Fruit fly (Drosophila melanogaster) whole organism, embryonic: Measurements from ENCODE around the gene CG7402.

Experiments used
- Ada2b ChIP-seq: fragments of 200-800 bp; sonication (Bioruptor generic); IDR thresholded peaks from 2 replicates; pipeline ENCODE4 v1.3.6; 2022; ENCODE audit warnings: missing biosample characterization, missing genetic modification characterization
- Blimp-1 ChIP-seq: fragments of 200-800 bp; sonication (Bioruptor generic); optimal IDR thresholded peaks from 3 replicates; lab custom pipeline; 2018; ENCODE audit warnings: missing biosample characterization, missing genetic modification characterization, mild to moderate bottlenecking, moderate library complexity, missing genetic modification reagents
- CG10959 ChIP-seq: fragments of 200-800 bp; sonication (Bioruptor generic); IDR thresholded peaks from 2 replicates; pipeline ENCODE4 v1.3.6; 2022; ENCODE audit warnings: missing biosample characterization, missing genetic modification characterization
- CG12071 ChIP-seq: fragments of 200-800 bp; sonication (Bioruptor generic); optimal IDR thresholded peaks from 3 replicates; lab custom pipeline; 2018; ENCODE audit warnings: missing biosample characterization, mild to moderate bottlenecking, missing genetic modification characterization
- CG13894 ChIP-seq: fragments of 200-800 bp; sonication (Bioruptor generic); optimal IDR thresholded peaks from 3 replicates; lab custom pipeline; 2018; ENCODE audit warnings: missing biosample characterization, mild to moderate bottlenecking, missing genetic modification characterization, moderate library complexity
- CG14710 ChIP-seq: fragments of 200-800 bp; sonication (Bioruptor generic); optimal IDR thresholded peaks from 3 replicates; lab custom pipeline; 2019; ENCODE audit warnings: missing biosample characterization, mild to moderate bottlenecking, missing genetic modification characterization, moderate library complexity
- CG14860 ChIP-seq: fragments of 200-800 bp; sonication (Bioruptor generic); IDR thresholded peaks from 3 replicates; pipeline ENCODE4 v1.3.6; 2022; ENCODE audit warnings: missing biosample characterization, missing genetic modification characterization; ENCODE audit not compliant: partially characterized antibody
- CG15011 ChIP-seq: fragments of 200-800 bp; sonication (Bioruptor generic); optimal IDR thresholded peaks from 3 replicates; lab custom pipeline; 2018; ENCODE audit warnings: missing biosample characterization, mild to moderate bottlenecking, missing genetic modification characterization
- CG15479 ChIP-seq: fragments of 200-800 bp; sonication (Bioruptor generic); optimal IDR thresholded peaks from 3 replicates; lab custom pipeline; 2019; ENCODE audit warnings: missing biosample characterization, mild to moderate bottlenecking, missing genetic modification characterization, moderate library complexity
- CG17912 ChIP-seq: fragments of 200-800 bp; sonication (Bioruptor generic); optimal IDR thresholded peaks from 2 replicates; lab custom pipeline; 2018; ENCODE audit warnings: missing biosample characterization, mild to moderate bottlenecking, missing genetic modification characterization
- CG18619 ChIP-seq: fragments of 200-800 bp; sonication (Bioruptor generic); optimal IDR thresholded peaks from 3 replicates; lab custom pipeline; 2017; ENCODE audit warnings: missing biosample characterization, mild to moderate bottlenecking, missing genetic modification characterization
- CG2678 ChIP-seq: fragments of 200-800 bp; sonication (Bioruptor generic); optimal IDR thresholded peaks from 3 replicates; lab custom pipeline; 2019; ENCODE audit warnings: missing biosample characterization, mild to moderate bottlenecking, missing genetic modification characterization, moderate library complexity
- CG31365 ChIP-seq: fragments of 200-800 bp; sonication (Bioruptor generic); optimal IDR thresholded peaks from 2 replicates; lab custom pipeline; 2018; ENCODE audit warnings: missing biosample characterization, mild to moderate bottlenecking, missing genetic modification characterization
- CG31388 ChIP-seq: fragments of 200-800 bp; sonication (Bioruptor generic); optimal IDR thresholded peaks from 2 replicates; lab custom pipeline; 2016; ENCODE audit warnings: missing biosample characterization, missing genetic modification characterization
- CG4282 ChIP-seq: fragments of 200-800 bp; sonication (Bioruptor generic); optimal IDR thresholded peaks from 2 replicates; lab custom pipeline; 2016; ENCODE audit warnings: missing biosample characterization, missing genetic modification characterization
- CG4360 ChIP-seq: fragments of 200-800 bp; sonication (Bioruptor generic); IDR thresholded peaks from 2 replicates; pipeline ENCODE4 v1.3.6; 2022; ENCODE audit warnings: missing biosample characterization, missing genetic modification characterization
- CG4617 ChIP-seq: fragments of 200-800 bp; sonication (Bioruptor generic); optimal IDR thresholded peaks from 3 replicates; lab custom pipeline; 2016; ENCODE audit warnings: missing biosample characterization, missing genetic modification characterization, borderline replicate concordance
- CG8089 ChIP-seq: fragments of 200-800 bp; sonication (Bioruptor generic); optimal IDR thresholded peaks from 3 replicates; lab custom pipeline; 2016; ENCODE audit warnings: missing biosample characterization, missing genetic modification characterization
- CG8359 ChIP-seq: fragments of 200-800 bp; sonication (Bioruptor generic); optimal IDR thresholded peaks from 2 replicates; lab custom pipeline; 2017; ENCODE audit warnings: missing biosample characterization, mild to moderate bottlenecking, missing genetic modification characterization, borderline replicate concordance
- CkIIα-i1 ChIP-seq: fragments of 200-800 bp; sonication (Bioruptor generic); IDR thresholded peaks from 2 replicates; pipeline ENCODE4 v1.3.6; 2022; ENCODE audit warnings: missing biosample characterization, missing genetic modification characterization
- H15 ChIP-seq: fragments of 200-800 bp; sonication (Bioruptor generic); IDR thresholded peaks from 3 replicates; pipeline ENCODE4 v1.3.6; 2022; ENCODE audit warnings: missing biosample characterization, missing genetic modification characterization
- Jarid2 ChIP-seq: fragments of 200-800 bp; sonication (Bioruptor generic); optimal IDR thresholded peaks from 3 replicates; lab custom pipeline; 2017; ENCODE audit warnings: mild to moderate bottlenecking, missing biosample characterization, missing genetic modification reagents, missing genetic modification characterization
- NFAT ChIP-seq: fragments of 200-800 bp; sonication (Bioruptor generic); IDR thresholded peaks from 2 replicates; pipeline ENCODE4 v1.3.6; 2022; ENCODE audit warnings: missing biosample characterization, missing genetic modification characterization
- Oaz ChIP-seq: fragments of 200-800 bp; sonication (Bioruptor generic); IDR thresholded peaks from 2 replicates; pipeline ENCODE4 v1.3.6; 2022; ENCODE audit warnings: missing biosample characterization, missing genetic modification characterization
- Rfx ChIP-seq: fragments of 200-800 bp; sonication (Bioruptor generic); IDR thresholded peaks from 2 replicates; pipeline ENCODE4 v1.3.6; 2022; ENCODE audit warnings: missing biosample characterization, missing genetic modification characterization
- Sox100B ChIP-seq: fragments of 200-800 bp; sonication (Bioruptor generic); optimal IDR thresholded peaks from 3 replicates; lab custom pipeline; 2018; ENCODE audit warnings: missing biosample characterization, mild to moderate bottlenecking, missing genetic modification characterization
- Usf ChIP-seq: fragments of 200-800 bp; sonication (Bioruptor generic); optimal IDR thresholded peaks from 2 replicates; lab custom pipeline; 2017; ENCODE audit warnings: missing genotype, missing biosample characterization, missing genetic modification characterization
- az2 ChIP-seq: fragments of 200-800 bp; sonication (Bioruptor generic); optimal IDR thresholded peaks from 3 replicates; lab custom pipeline; 2016; ENCODE audit warnings: missing biosample characterization, missing genetic modification characterization
- bbx ChIP-seq: fragments of 200-800 bp; sonication (Bioruptor generic); IDR thresholded peaks from 2 replicates; pipeline ENCODE4 v1.3.6; 2022; ENCODE audit warnings: missing biosample characterization, missing genetic modification characterization; ENCODE audit not compliant: partially characterized antibody
- bcd ChIP-seq: fragments of 200-800 bp; sonication (Bioruptor generic); optimal IDR thresholded peaks from 2 replicates; lab custom pipeline; 2017; ENCODE audit warnings: missing biosample characterization, mild to moderate bottlenecking, missing genetic modification characterization
- bowl ChIP-seq: fragments of 200-800 bp; sonication (Bioruptor generic); IDR thresholded peaks from 2 replicates; pipeline ENCODE4 v1.3.6; 2022; ENCODE audit warnings: missing biosample characterization, missing genetic modification characterization
- bsh ChIP-seq, 2 experiments: fragments of 200-800 bp; sonication (Bioruptor generic); optimal IDR thresholded peaks; 2 replicates each; lab custom pipeline; 2017 to 2018; ENCODE audit warnings: mild to moderate bottlenecking in 2 of 2, missing biosample characterization in 2 of 2, missing genetic modification characterization in 2 of 2, moderate library complexity in 1 of 2
- cg ChIP-seq: fragments of 200-800 bp; sonication (Bioruptor generic); optimal IDR thresholded peaks from 3 replicates; lab custom pipeline; 2019; ENCODE audit warnings: missing biosample characterization, mild to moderate bottlenecking, missing genetic modification characterization, moderate library complexity
- cwo ChIP-seq: fragments of 200-800 bp; sonication (Bioruptor generic); optimal IDR thresholded peaks from 3 replicates; lab custom pipeline; 2017; ENCODE audit warnings: missing biosample characterization, missing genetic modification characterization, mild to moderate bottlenecking, moderate library complexity, missing genetic modification reagents
- h ChIP-seq: fragments of >200 bp; optimal IDR thresholded peaks from 2 replicates; lab custom pipeline; 2017
- ken ChIP-seq: fragments of 200-800 bp; sonication (Bioruptor generic); IDR thresholded peaks from 3 replicates; pipeline ENCODE4 v1.3.6; 2022; ENCODE audit warnings: missing biosample characterization, missing genetic modification characterization
- kni ChIP-seq: fragments of 200-800 bp; sonication (Bioruptor generic); optimal IDR thresholded peaks from 3 replicates; lab custom pipeline; 2017; ENCODE audit warnings: mild to moderate bottlenecking, missing biosample characterization, missing genetic modification reagents, missing genetic modification characterization
- lov ChIP-seq, 2 experiments: fragments of 200-800 bp in 1 of 2; fragments of >200 bp in 1 of 2; sonication (Bioruptor generic) in 1 of 2; IDR thresholded peaks in 1 of 2; optimal IDR thresholded peaks in 1 of 2; 2 replicates in 1 of 2; 3 replicates in 1 of 2; pipeline versions ENCODE4 v1.3.6 to Lab custom; 2017 to 2022; ENCODE audit warnings: missing biosample characterization in 1 of 2, missing genetic modification characterization in 1 of 2
- mam ChIP-seq: fragments of 200-800 bp; sonication (Bioruptor generic); optimal IDR thresholded peaks from 3 replicates; lab custom pipeline; 2016; ENCODE audit warnings: missing biosample characterization, missing genetic modification characterization
- odd ChIP-seq: fragments of 200-800 bp; sonication (Bioruptor generic); optimal IDR thresholded peaks from 2 replicates; lab custom pipeline; 2017; ENCODE audit warnings: missing biosample characterization, mild to moderate bottlenecking, missing genetic modification characterization
- psq ChIP-seq: fragments of 200-800 bp; sonication (Bioruptor generic); optimal IDR thresholded peaks from 2 replicates; lab custom pipeline; 2017; ENCODE audit warnings: missing biosample characterization, missing genetic modification characterization
- pum ChIP-seq: fragments of 200-800 bp; sonication (Bioruptor generic); optimal IDR thresholded peaks from 2 replicates; lab custom pipeline; 2016; ENCODE audit warnings: missing biosample characterization, missing genetic modification characterization
- sd ChIP-seq: fragments of 200-800 bp; sonication (Bioruptor generic); optimal IDR thresholded peaks from 3 replicates; lab custom pipeline; 2018; ENCODE audit warnings: missing biosample characterization, mild to moderate bottlenecking, missing genetic modification characterization, moderate library complexity
- shn ChIP-seq: fragments of 200-800 bp; sonication (Bioruptor generic); optimal IDR thresholded peaks from 3 replicates; lab custom pipeline; 2016; ENCODE audit warnings: missing biosample characterization, missing genetic modification characterization
- slbo ChIP-seq: fragments of 200-800 bp; sonication (Bioruptor generic); IDR thresholded peaks from 2 replicates; pipeline ENCODE4 v1.3.6; 2022; ENCODE audit warnings: missing biosample characterization, missing genetic modification characterization
- sr ChIP-seq: fragments of 200-800 bp; sonication (Bioruptor generic); IDR thresholded peaks from 3 replicates; pipeline ENCODE4 v1.3.6; 2022; ENCODE audit warnings: missing biosample characterization, missing genetic modification characterization
- tna ChIP-seq: fragments of 200-800 bp; sonication (Bioruptor generic); IDR thresholded peaks from 2 replicates; pipeline ENCODE4 v1.3.6; 2022; ENCODE audit warnings: missing biosample characterization, missing genetic modification characterization; ENCODE audit not compliant: partially characterized antibody
- trh ChIP-seq: fragments of 200-800 bp; sonication (Bioruptor generic); optimal IDR thresholded peaks from 2 replicates; lab custom pipeline; 2016; ENCODE audit warnings: missing biosample characterization, missing genetic modification characterization

Gene CG7402

dm6 chr3L:17856655-17857479 lies 30.6 kb upstream of the CG7402 start, which contains the start of gene CG5535 (continued):
- TF ChIP-seq CG31365 (tag; lab: Kevin White, UChicago) (peak; percentile 43), Blimp-1 (GFP tag; lab: Kevin White, UChicago) (peak; percentile 63), CG12071 (GFP tag; lab: Kevin White, UChicago) (peak; percentile 63), bsh (GFP tag; optimal IDR thresholded peaks at IDR 0.05; lab: Kevin White, UChicago) (peak; percentile 68 to 81), Ada2b (GFP tag; lab: Robert Waterston, UW) (peak; percentile 33), CG10959 (GFP tag; lab: Robert Waterston, UW) (peak; percentile 49; the same call in 1 of the 2 replicates), sr (no peak), kni (GFP tag; lab: Kevin White, UChicago) (peak; percentile 58), sd (tag; lab: Kevin White, UChicago) (peak; percentile 28), trh (peak; percentile 49), CkIIα-i1 (GFP tag; lab: Robert Waterston, UW) (no peak), ken (peak; percentile 87), odd (GFP tag; lab: Kevin White, UChicago) (peak; percentile 85), CG13894 (tag; lab: Kevin White, UChicago) (peak; percentile 40), Sox100B (GFP tag; lab: Kevin White, UChicago) (peak; percentile 94), az2 (GFP tag; lab: Kevin White, UChicago) (peak; percentile 83), NFAT (GFP tag; lab: Robert Waterston, UW) (peak; percentile 74), CG15011 (GFP tag; lab: Kevin White, UChicago) (peak; percentile 42), cg (peak; percentile 4), psq (GFP tag; lab: Kevin White, UChicago) (peak; percentile 36), cwo (GFP tag; lab: Kevin White, UChicago) (peak; percentile 69), slbo (GFP tag; lab: Robert Waterston, UW) (peak; percentile 84), CG17912 (GFP tag; lab: Kevin White, UChicago) (no peak), CG15479 (GFP tag; lab: Kevin White, UChicago) (no peak), CG8089 (GFP tag; lab: Kevin White, UChicago) (no peak), bcd (GFP tag; lab: Kevin White, UChicago) (peak; percentile 88), CG2678 (tag; lab: Kevin White, UChicago) (peak; percentile 94), CG31388 (GFP tag; lab: Kevin White, UChicago) (no peak), CG4617 (peak; percentile 7), tna (GFP tag; lab: Robert Waterston, UW) (no peak), CG8359 (GFP tag; lab: Kevin White, UChicago) (peak; percentile 48), Oaz (GFP tag; lab: Robert Waterston, UW) (peak; percentile 47), CG4282 (no peak), shn (GFP tag; lab: Kevin White, UChicago) (peak; percentile 34), Jarid2 (GFP tag; lab: Kevin White, UChicago) (peak; percentile 35), CG4360 (GFP tag; lab: Robert Waterston, UW) (no peak), lov (optimal IDR thresholded peaks at IDR 0.05; lab: Kevin White, UChicago) (no peak), lov (GFP tag; IDR thresholded peaks at IDR 0.05; lab: Robert Waterston, UW) (peak; percentile 82; the same call in 2 of the 3 replicates), pum (GFP tag; lab: Kevin White, UChicago) (peak; percentile 12), Rfx (peak; percentile 88), Usf (GFP tag; lab: Kevin White, UChicago) (peak; percentile 80), mam (GFP tag; lab: Kevin White, UChicago) (peak; percentile 57), bowl (GFP tag; lab: Robert Waterston, UW) (no peak), h (lab: Kevin White, UChicago) (no peak), CG14860 (GFP tag; lab: Robert Waterston, UW) (no peak), bbx (no peak), CG14710 (tag; lab: Kevin White, UChicago) (peak; percentile 92), H15 (GFP tag; lab: Robert Waterston, UW) (peak; percentile 35; the same call in 1 of the 3 replicates), CG18619 (GFP tag; lab: Kevin White, UChicago) (peak; percentile 90)
